Fruit fly (Drosophila melanogaster): ENCODE data around the gene Ubx.

Gene Ubx

DNA sequence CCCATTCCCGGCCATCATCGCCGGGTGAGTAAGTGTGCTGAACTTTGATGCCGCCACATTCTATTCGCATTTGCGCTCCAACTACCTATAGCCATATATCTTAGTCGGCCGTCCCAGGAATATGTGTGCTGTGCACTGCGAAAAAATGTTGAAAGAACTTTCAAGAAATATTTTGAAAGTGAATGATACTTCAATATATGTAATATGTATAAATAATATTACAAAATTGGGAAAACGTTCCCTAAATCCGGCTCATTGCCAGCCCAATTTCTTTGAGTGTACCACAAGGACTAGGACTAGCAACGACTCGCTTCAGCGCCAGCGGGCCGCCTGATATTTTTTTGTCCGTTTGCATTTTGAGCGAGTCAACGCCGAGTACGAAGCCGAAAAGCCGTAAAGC is 61.0 kb downstream of the Ubx start (continued):
- TF ChIP-seq CG34422 (GFP tag; IDR thresholded peaks at IDR 0.05): no peak
- TF ChIP-seq fd96Cb (tag; optimal IDR thresholded peaks at IDR 0.05): peak; percentile 5
- no peak for TF ChIP-seq MTF-1 (GFP tag; optimal IDR thresholded peaks at IDR 0.05; ENCODE audit: borderline replicate concordance)
- TF ChIP-seq ewg (GFP tag; optimal IDR thresholded peaks at IDR 0.05): no peak
- TF ChIP-seq Dbx (GFP tag; IDR thresholded peaks at IDR 0.05): no peak
- TF ChIP-seq CG5180 (GFP tag; optimal IDR thresholded peaks at IDR 0.05): no peak
- peak; percentile 31; the same call in 1 of the 2 replicates for TF ChIP-seq CG6689 (GFP tag; IDR thresholded peaks at IDR 0.05)
- no peak for TF ChIP-seq CG6791 (GFP tag; IDR thresholded peaks at IDR 0.05; ENCODE audit: partially characterized antibody)
- TF ChIP-seq knrl (GFP tag; IDR thresholded peaks at IDR 0.05; ENCODE audit: partially characterized antibody): no peak
- TF ChIP-seq HLHmδ (GFP tag; optimal IDR thresholded peaks at IDR 0.05): no peak
- TF ChIP-seq emc (GFP tag; optimal IDR thresholded peaks at IDR 0.05): no peak
- TF ChIP-seq usp (GFP tag; optimal IDR thresholded peaks at IDR 0.05): no peak
- TF ChIP-seq CG16813 (GFP tag; IDR thresholded peaks at IDR 0.05; ENCODE audit: partially characterized antibody): no peak
- no peak for TF ChIP-seq CG7271 (tag; optimal IDR thresholded peaks at IDR 0.05)
- 0 out of 3 replicates have a peak, but pooled peaks have one; percentile 34 for TF ChIP-seq CG2889 (GFP tag; IDR thresholded peaks at IDR 0.05)
- no peak for TF ChIP-seq tna (GFP tag; IDR thresholded peaks at IDR 0.05; ENCODE audit: partially characterized antibody)
- no peak for TF ChIP-seq CG33557 (GFP tag; optimal IDR thresholded peaks at IDR 0.05)
- no peak for TF ChIP-seq ftz-f1 (GFP tag; optimal IDR thresholded peaks at IDR 0.05)
- TF ChIP-seq fu2 (GFP tag; optimal IDR thresholded peaks at IDR 0.05): no peak
- no peak for TF ChIP-seq klu (GFP tag; IDR thresholded peaks at IDR 0.05)
- TF ChIP-seq lbe (GFP tag; optimal IDR thresholded peaks at IDR 0.05): no peak
- peak; percentile 31 for TF ChIP-seq CG12391 (tag; optimal IDR thresholded peaks at IDR 0.05)
- TF ChIP-seq CG16863 (GFP tag; optimal IDR thresholded peaks at IDR 0.05): no peak
- TF ChIP-seq CG10462 (GFP tag; optimal IDR thresholded peaks at IDR 0.05): no peak
- peak; percentile 63 for TF ChIP-seq Xrp1 (GFP tag; IDR thresholded peaks at IDR 0.05)
- no peak for TF ChIP-seq MBD-R2 (GFP tag; IDR thresholded peaks at IDR 0.05)
- TF ChIP-seq sc (optimal IDR thresholded peaks at IDR 0.05): no peak
- TF ChIP-seq sc (GFP tag; optimal IDR thresholded peaks at IDR 0.05): no peak
- TF ChIP-seq CG8089 (GFP tag; optimal IDR thresholded peaks at IDR 0.05): no peak
- no peak for TF ChIP-seq CG3065 (GFP tag; optimal IDR thresholded peaks at IDR 0.05)
- TF ChIP-seq chif (GFP tag; optimal IDR thresholded peaks at IDR 0.05): no peak
- no peak for TF ChIP-seq CG6765 (GFP tag; optimal IDR thresholded peaks at IDR 0.05)
- 0 out of 3 replicates have a peak, but pooled peaks have one; percentile 11 for TF ChIP-seq B-H1 (GFP tag; IDR thresholded peaks at IDR 0.05)
- no peak for TF ChIP-seq Bteb2 (GFP tag; optimal IDR thresholded peaks at IDR 0.05)
- no peak for TF ChIP-seq crol (GFP tag; IDR thresholded peaks at IDR 0.05)
- TF ChIP-seq insv (GFP tag; optimal IDR thresholded peaks at IDR 0.05): no peak
- no peak for TF ChIP-seq Hand (GFP tag; optimal IDR thresholded peaks at IDR 0.05)
- TF ChIP-seq CG14667 (GFP tag; IDR thresholded peaks at IDR 0.05): no peak
- TF ChIP-seq CG11560 (tag; IDR thresholded peaks at IDR 0.05): no peak
- TF ChIP-seq dati (GFP tag; IDR thresholded peaks at IDR 0.05): no peak
- no peak for TF ChIP-seq CG15479 (GFP tag; optimal IDR thresholded peaks at IDR 0.05)
- no peak for TF ChIP-seq Scr (GFP tag; IDR thresholded peaks at IDR 0.05; ENCODE audit: partially characterized antibody)
- TF ChIP-seq CG4820 (GFP tag; optimal IDR thresholded peaks at IDR 0.05): no peak
- TF ChIP-seq Rx (GFP tag; IDR thresholded peaks at IDR 0.05): no peak
- no peak for TF ChIP-seq fd102C (GFP tag; optimal IDR thresholded peaks at IDR 0.05)
- no peak; the same call in 1 of the 2 replicates for TF ChIP-seq ranshi (GFP tag; IDR thresholded peaks at IDR 0.05)
- TF ChIP-seq CG5953 (GFP tag; IDR thresholded peaks at IDR 0.05): no peak
- TF ChIP-seq kay (GFP tag; optimal IDR thresholded peaks at IDR 0.05): no peak
- TF ChIP-seq prd (optimal IDR thresholded peaks at IDR 0.05): no peak
- TF ChIP-seq prd (GFP tag; IDR thresholded peaks at IDR 0.05): peak; percentile 78; the same call in 2 of the 3 replicates
- TF ChIP-seq lab (GFP tag; optimal IDR thresholded peaks at IDR 0.05): no peak
- no peak for TF ChIP-seq CG8281 (tag; optimal IDR thresholded peaks at IDR 0.05)

Measured in whole organism, embryonic.